Worm (Caenorhabditis elegans) whole organism, dauer: Measurements from ENCODE around the gene C49C3.21.
"Not testable (repeated sequence)": the region's sequence is repeated elsewhere in the genome, so short reads cannot be mapped to it uniquely, and the experiment has no call there.

Source experiments
- unc-62 ChIP-seq: sonication (generic microtip); optimal IDR thresholded peaks from 2 replicates; lab custom pipeline; 2017; ENCODE audit warnings: missing biosample characterization, missing genetic modification reagents, missing genetic modification characterization

The C49C3.21 gene

ce11 chrIV:17342667-17343066, at the start of gene C49C3.21:
TSS of gene C49C3.21 (plus strand) at chrIV:17342967.
- no peak for TF ChIP-seq unc-62 (GFP tag; lab: Kevin White, UChicago)

- no peak for TF ChIP-seq unc-62 (GFP tag; lab: Kevin White, UChicago)
Observed at ce11 chrIV:17293068-17293467, 49.7 kb upstream of the C49C3.21 start.

DNA sequence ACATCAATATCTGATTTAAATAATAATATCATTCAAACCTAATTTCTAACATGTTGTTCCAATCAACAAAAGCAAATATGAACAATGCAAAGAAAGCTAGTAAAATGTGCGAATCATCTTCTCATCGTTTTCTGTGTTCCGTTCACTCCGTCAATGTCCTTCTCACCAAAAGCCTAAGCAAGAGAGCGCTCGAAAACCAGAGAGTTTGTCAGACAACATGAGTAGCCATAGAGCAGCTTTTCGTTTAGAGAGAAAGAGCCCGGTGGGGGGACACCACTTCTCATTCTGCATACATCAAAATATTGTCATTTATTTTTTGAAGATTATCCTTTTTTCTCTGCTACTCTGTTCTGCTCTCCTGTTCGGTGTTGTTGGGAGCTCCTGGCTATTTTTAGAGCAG, 49.1 kb upstream of the C49C3.21 start:
- no peak for TF ChIP-seq unc-62 (GFP tag; lab: Kevin White, UChicago)

- TF ChIP-seq unc-62 (GFP tag; lab: Kevin White, UChicago): no peak
Observed at ce11 chrIV:17294489-17294888, 48.3 kb upstream of the C49C3.21 start, which contains the start of gene T28F3.5. TSS of gene T28F3.5 (plus strand) at chrIV:17294789.

DNA sequence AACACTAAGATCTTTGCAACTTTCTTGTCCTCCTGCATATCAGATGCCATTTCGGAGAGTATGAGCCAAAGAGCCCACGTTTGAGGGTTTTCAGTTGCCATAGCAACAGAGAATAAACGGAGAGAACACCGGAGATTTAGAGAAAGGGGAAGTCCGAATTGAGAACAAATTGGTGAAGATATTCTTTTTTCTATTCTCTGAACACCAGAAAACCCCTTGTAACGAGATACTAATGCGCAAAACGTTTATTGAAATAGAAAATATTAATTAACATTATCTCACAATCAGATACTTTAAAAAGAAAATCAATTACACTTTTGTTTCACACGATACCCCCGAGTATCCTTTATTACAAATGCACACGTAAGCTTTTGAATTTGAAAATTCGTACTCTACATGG, 40.8 kb upstream of the C49C3.21 start, which contains the start of gene ifta-2:
Gene ifta-2, minus strand, starts transcription at position 101 of the 400 bp plus-strand sequence.
- no peak for TF ChIP-seq unc-62 (GFP tag; lab: Kevin White, UChicago)

ce11 chrIV:17307223-17307622, 35.5 kb upstream of the C49C3.21 start, which contains the start of gene T28F3.8:
TSS of gene T28F3.8 (minus strand) at chrIV:17307323.
- not testable (repeated sequence) for TF ChIP-seq unc-62 (GFP tag; lab: Kevin White, UChicago)

DNA sequence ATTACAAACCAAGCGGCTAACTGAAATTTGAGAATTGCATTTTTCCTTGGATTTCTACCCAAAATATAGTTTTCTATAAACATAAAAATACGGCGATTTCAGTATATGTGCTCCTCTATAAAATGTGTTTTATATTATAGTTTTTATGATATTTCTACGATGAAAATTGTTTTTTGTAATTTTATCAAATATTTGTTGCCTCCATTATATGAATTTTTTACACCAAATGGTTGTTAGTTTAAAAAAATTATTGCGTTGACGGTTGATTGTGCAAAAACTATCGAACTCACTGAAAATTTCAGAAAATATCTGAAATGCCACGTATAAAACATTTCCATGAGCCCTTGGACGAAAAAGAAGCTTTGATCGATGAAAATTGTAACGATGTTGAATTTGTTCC, 34.6 kb upstream of the C49C3.21 start, which contains the start of gene T28F3.9:
Gene T28F3.9, plus strand, starts transcription at position 301 of the 400 bp plus-strand sequence.
- TF ChIP-seq unc-62 (GFP tag; lab: Kevin White, UChicago): no peak

DNA sequence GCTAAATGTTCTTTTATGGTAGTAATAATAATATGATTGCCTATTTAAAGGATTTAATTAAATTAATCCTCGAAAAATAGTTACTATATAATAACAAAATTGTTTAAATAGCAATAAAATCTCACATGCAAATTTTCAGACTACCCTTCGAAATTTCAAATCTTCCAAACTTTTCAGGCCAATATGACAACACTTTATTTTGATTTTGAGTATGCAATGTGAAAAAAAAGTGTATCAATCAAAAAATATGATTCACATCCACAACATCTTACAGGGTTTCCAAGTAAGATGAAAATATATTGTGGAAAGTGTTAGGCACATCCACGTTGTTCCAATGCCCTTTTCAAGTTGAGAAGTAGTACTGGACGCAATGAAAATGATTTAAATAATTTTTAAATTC, 30.9 kb upstream of the C49C3.21 start, which contains the start of gene snf-9:
Gene snf-9, plus strand, starts transcription at position 301 of the 400 bp plus-strand sequence.
- no peak for TF ChIP-seq unc-62 (GFP tag; lab: Kevin White, UChicago)

ce11 chrIV:17316398-17316797, 26.4 kb upstream of the C49C3.21 start, which contains the start of gene C49C3.20:
TSS of gene C49C3.20 (minus strand) at chrIV:17316498.
- TF ChIP-seq unc-62 (GFP tag; lab: Kevin White, UChicago): no peak

- no peak for TF ChIP-seq unc-62 (GFP tag; lab: Kevin White, UChicago)
Observed at ce11 chrIV:17320445-17320844, 22.3 kb upstream of the C49C3.21 start, which contains the start of gene C49C3.4. TSS of gene C49C3.4 (plus strand) at chrIV:17320795.

- no peak for TF ChIP-seq unc-62 (GFP tag; lab: Kevin White, UChicago)
Observed at ce11 chrIV:17328834-17329233, 13.9 kb upstream of the C49C3.21 start, which contains the start of gene ceh-88. TSS of gene ceh-88 (plus strand) at chrIV:17329188.

DNA sequence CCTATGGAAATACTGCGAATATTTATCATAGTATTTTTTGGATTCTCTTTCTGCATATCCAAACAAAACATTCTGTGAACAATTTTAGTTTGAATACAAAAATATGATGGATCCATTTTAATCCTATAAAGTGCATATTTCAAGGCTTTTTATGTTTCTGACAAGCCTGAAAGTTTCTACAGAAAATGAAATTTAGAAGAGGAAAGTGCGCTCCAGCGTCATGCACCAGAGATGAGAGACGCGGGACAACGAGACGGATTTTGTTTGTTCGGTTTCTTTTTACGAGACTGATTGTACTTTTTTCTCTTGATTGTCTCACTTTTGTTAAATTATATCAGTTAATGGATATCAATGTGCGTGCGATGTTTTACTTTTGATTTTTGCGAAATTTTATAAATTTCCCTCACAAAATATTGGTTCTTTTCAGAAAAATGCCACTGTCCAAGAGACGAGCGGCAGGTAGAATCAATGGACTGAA, 11.6 kb upstream of the C49C3.21 start, which contains the start of gene C49C3.6:
Gene C49C3.6, plus strand, starts transcription at position 428 of the 478 bp plus-strand sequence.
- TF ChIP-seq unc-62 (GFP tag; lab: Kevin White, UChicago): no peak

ce11 chrIV:17332261-17332660, 10.5 kb upstream of the C49C3.21 start, which contains the start of gene C49C3.7:
TSS of gene C49C3.7 (plus strand) at chrIV:17332561.
- TF ChIP-seq unc-62 (GFP tag; lab: Kevin White, UChicago): no peak

DNA sequence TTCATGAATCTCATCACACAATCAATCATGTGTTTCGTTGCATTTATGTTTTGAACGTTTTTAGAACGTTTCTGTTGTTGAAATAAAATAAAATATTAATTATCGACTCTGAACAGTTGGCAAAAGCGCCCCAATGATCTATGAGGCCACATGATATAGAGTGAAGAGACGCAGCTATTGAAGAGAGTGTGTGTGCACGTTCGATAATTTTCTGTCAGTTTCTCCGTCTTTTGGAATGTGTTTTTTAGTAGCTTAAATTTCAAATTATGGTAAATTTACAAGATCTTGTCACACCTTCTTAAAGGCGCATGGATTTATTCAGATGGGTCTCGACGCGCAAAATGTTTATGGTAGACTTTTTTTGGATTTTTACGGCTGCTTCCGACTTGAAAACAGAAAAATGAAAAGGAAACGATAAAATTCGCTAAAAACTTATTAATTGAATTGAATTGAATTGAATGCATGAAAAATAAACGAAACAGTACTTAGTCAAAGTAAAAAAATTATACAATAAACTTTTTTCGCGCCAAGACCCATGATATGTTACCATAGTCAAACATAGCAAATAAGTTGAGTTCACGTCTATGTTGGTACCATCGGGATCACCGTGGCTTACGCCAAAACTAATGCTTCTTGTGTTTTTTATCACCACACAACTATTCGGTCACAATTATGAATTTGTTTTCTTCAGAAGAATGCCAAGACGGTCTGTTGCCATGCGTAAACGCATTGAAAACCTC, 9.1 kb upstream of the C49C3.21 start, which contains the start of gene C49C3.15:
Gene C49C3.15, plus strand, starts transcription at position 690 of the 740 bp plus-strand sequence.
- TF ChIP-seq unc-62 (GFP tag; lab: Kevin White, UChicago): no peak

ce11 chrIV:17335031-17335430, 7.7 kb upstream of the C49C3.21 start, which contains the start of gene C49C3.8:
TSS of gene C49C3.8 (plus strand) at chrIV:17335203.
- TF ChIP-seq unc-62 (GFP tag; lab: Kevin White, UChicago): no peak

ce11 chrIV:17338920-17339510, 3.8 kb upstream of the C49C3.21 start, which contains the start of gene C49C3.10:
TSS of gene C49C3.10 (minus strand) at chrIV:17338970.
- no peak for TF ChIP-seq unc-62 (GFP tag; lab: Kevin White, UChicago)
